Worm (Caenorhabditis elegans) whole organism, young adult: Measurements from ENCODE around the gene prx-19.

Source experiments
- F10E7.11 ChIP-seq: sonication (generic microtip); optimal IDR thresholded peaks from 2 replicates; lab custom pipeline; 2017; ENCODE audit warnings: mild to moderate bottlenecking, missing genetic modification characterization, moderate library complexity, missing compliant biosample characterization
- F57C9.4 ChIP-seq: sonication (generic microtip); optimal IDR thresholded peaks from 2 replicates; lab custom pipeline; 2017; ENCODE audit warnings: mild to moderate bottlenecking, missing genetic modification characterization, missing compliant biosample characterization
- ekl-4 ChIP-seq: fragments of 200-800 bp; sonication (Bioruptor generic); IDR thresholded peaks from 2 replicates; pipeline ENCODE4 v1.3.6; 2022; ENCODE audit warnings: missing genetic modification reagents, missing genetic modification characterization, missing compliant biosample characterization
- ets-4 ChIP-seq: fragments of 200-800 bp; sonication (Bioruptor generic); optimal IDR thresholded peaks from 2 replicates; lab custom pipeline; 2018; ENCODE audit warnings: mild to moderate bottlenecking, missing genetic modification characterization, missing compliant biosample characterization
- nhr-120 ChIP-seq: fragments of 200-800 bp; sonication (Bioruptor generic); IDR thresholded peaks from 2 replicates; pipeline ENCODE4 v1.3.6; 2022; ENCODE audit warnings: missing genetic modification characterization, missing compliant biosample characterization
- snpc-3.4 ChIP-seq: sonication (generic microtip); optimal IDR thresholded peaks from 2 replicates; lab custom pipeline; 2017; ENCODE audit warnings: missing genetic modification characterization, mild to moderate bottlenecking, missing compliant biosample characterization, antibody characterized with exemption, moderate library complexity, missing genotype, missing genetic modification reagents
- unc-130 ChIP-seq: sonication (generic microtip); optimal IDR thresholded peaks from 2 replicates; lab custom pipeline; 2016; ENCODE audit warnings: missing genetic modification reagents, missing genetic modification characterization, missing compliant biosample characterization
- unc-62 ChIP-seq: fragments of 150-350 bp; optimal IDR thresholded peaks from 2 replicates; lab custom pipeline; 2014; ENCODE audit warnings: missing biosample characterization, missing genetic modification reagents, missing genetic modification characterization
- zfh-2 ChIP-seq: fragments of 200-800 bp; sonication (Bioruptor generic); conservative IDR thresholded peaks from 2 replicates; pipeline ENCODE4 v1.3.6; 2022; ENCODE audit warnings: missing genetic modification reagents, missing genetic modification characterization, missing compliant biosample characterization

ce11 chrIII:8784500-8784899 is 24.6 kb downstream of the prx-19 start:
- TF ChIP-seq ets-4 (GFP tag; lab: Kevin White, UChicago) = no peak
- no peak for TF ChIP-seq zfh-2 (GFP tag; lab: Robert Waterston, UW)
- TF ChIP-seq unc-62 (GFP tag; lab: Kevin White, UChicago) = no peak
- no peak for TF ChIP-seq snpc-3.4 (tag; lab: Kevin White, UChicago)
- no peak for TF ChIP-seq nhr-120
- TF ChIP-seq ekl-4 (GFP tag; lab: Robert Waterston, UW) = no peak
- no peak for TF ChIP-seq unc-130 (GFP tag; lab: Kevin White, UChicago)
- no peak for TF ChIP-seq F57C9.4 (tag; lab: Kevin White, UChicago)
- no peak for TF ChIP-seq F10E7.11 (tag; lab: Kevin White, UChicago)
